Worm (Caenorhabditis elegans) whole organism, L2 larva: ENCODE data around the gene Y53F4B.24.
A peak's percentile ranks its signal among the peaks of the same experiment; 100 is the strongest.

Source experiments
- C34F6.9 ChIP-seq: fragments of 150-350 bp; optimal IDR thresholded peaks from 2 replicates; lab custom pipeline; 2014; ENCODE audit warnings: missing biosample characterization, missing genetic modification characterization
- R02D3.7 ChIP-seq: fragments of 150-350 bp; optimal IDR thresholded peaks from 2 replicates; lab custom pipeline; 2014; ENCODE audit warnings: missing biosample characterization, missing genetic modification characterization
- Y55F3AM.14 ChIP-seq: fragments of 200-800 bp; sonication (Bioruptor generic); optimal IDR thresholded peaks from 2 replicates; lab custom pipeline; 2018; ENCODE audit warnings: mild to moderate bottlenecking, missing genetic modification characterization, missing compliant biosample characterization
- ZK546.5 ChIP-seq: sonication (generic microtip); optimal IDR thresholded peaks from 2 replicates; lab custom pipeline; 2017; ENCODE audit warnings: missing biosample characterization, missing genetic modification characterization
- alr-1 ChIP-seq: fragments of 150-350 bp; optimal IDR thresholded peaks from 2 replicates; lab custom pipeline; 2014; ENCODE audit warnings: missing biosample characterization, missing genetic modification characterization
- aly-2 ChIP-seq: fragments of 150-350 bp; optimal IDR thresholded peaks from 2 replicates; lab custom pipeline; 2014; ENCODE audit warnings: missing biosample characterization, missing genetic modification characterization
- ama-1 ChIP-seq: fragments of 150-350 bp; optimal IDR thresholded peaks from 2 replicates; lab custom pipeline; 2018; ENCODE audit warnings: inconsistent platforms
- blmp-1 ChIP-seq: sonication (generic microtip); optimal IDR thresholded peaks from 2 replicates; lab custom pipeline; 2017; ENCODE audit warnings: missing genetic modification characterization, mild to moderate bottlenecking, missing compliant biosample characterization, antibody characterized with exemption, moderate library complexity; ENCODE audit not compliant: insufficient read depth
- ceh-16 ChIP-seq: fragments of 150-350 bp; optimal IDR thresholded peaks from 2 replicates; lab custom pipeline; 2014; ENCODE audit warnings: missing biosample characterization, missing genetic modification characterization
- ceh-82 ChIP-seq: fragments of 150-350 bp; optimal IDR thresholded peaks from 2 replicates; lab custom pipeline; 2014; ENCODE audit warnings: missing biosample characterization, missing genetic modification characterization
- crh-2 ChIP-seq: sonication (generic microtip); optimal IDR thresholded peaks from 2 replicates; lab custom pipeline; 2017; ENCODE audit warnings: missing biosample characterization, missing genetic modification characterization
- dmd-4 ChIP-seq: sonication (generic microtip); optimal IDR thresholded peaks from 2 replicates; lab custom pipeline; 2017; ENCODE audit warnings: missing biosample characterization, missing genetic modification characterization
- egl-27 ChIP-seq: sonication (generic microtip); optimal IDR thresholded peaks from 3 replicates; lab custom pipeline; 2017; ENCODE audit warnings: missing biosample characterization, missing genetic modification reagents, missing genetic modification characterization
- elt-1 ChIP-seq: fragments of 150-350 bp; optimal IDR thresholded peaks from 2 replicates; lab custom pipeline; 2014; ENCODE audit warnings: missing biosample characterization, missing genetic modification characterization
- elt-3 ChIP-seq: sonication (generic microtip); optimal IDR thresholded peaks from 2 replicates; lab custom pipeline; 2017; ENCODE audit warnings: missing biosample characterization, missing genetic modification characterization
- fos-1 ChIP-seq: fragments of 150-350 bp; optimal IDR thresholded peaks from 2 replicates; lab custom pipeline; 2014; ENCODE audit warnings: missing biosample characterization, missing genetic modification characterization
- gmeb-1 ChIP-seq: fragments of 150-350 bp; optimal IDR thresholded peaks from 2 replicates; lab custom pipeline; 2014; ENCODE audit warnings: missing biosample characterization, missing genetic modification characterization
- lin-13 ChIP-seq: fragments of 150-350 bp; optimal IDR thresholded peaks from 2 replicates; lab custom pipeline; 2014; ENCODE audit warnings: missing biosample characterization, missing genetic modification reagents, missing genetic modification characterization
- lin-39 ChIP-seq: fragments of 150-350 bp; optimal IDR thresholded peaks from 2 replicates; lab custom pipeline; 2014; ENCODE audit warnings: missing biosample characterization, missing genetic modification reagents, missing genetic modification characterization
- lsy-2 ChIP-seq, 2 experiments: fragments of 150-350 bp in 1 of 2; sonication (generic microtip) in 1 of 2; optimal IDR thresholded peaks; 2 replicates each; lab custom pipeline; 2014 to 2017; ENCODE audit warnings: missing biosample characterization in 2 of 2, missing genetic modification characterization in 2 of 2
- mab-5 ChIP-seq: fragments of 150-350 bp; optimal IDR thresholded peaks from 2 replicates; lab custom pipeline; 2014; ENCODE audit warnings: missing biosample characterization, missing genetic modification characterization
- mbf-1 ChIP-seq: sonication (generic microtip); optimal IDR thresholded peaks from 2 replicates; lab custom pipeline; 2017; ENCODE audit warnings: missing biosample characterization, missing genetic modification characterization
- nhr-10 ChIP-seq: sonication (generic microtip); optimal IDR thresholded peaks from 2 replicates; lab custom pipeline; 2017; ENCODE audit warnings: missing biosample characterization, missing genetic modification characterization
- nhr-12 ChIP-seq: fragments of 150-350 bp; optimal IDR thresholded peaks from 2 replicates; lab custom pipeline; 2014; ENCODE audit warnings: missing biosample characterization, missing genetic modification characterization
- nhr-129 ChIP-seq: fragments of 150-350 bp; optimal IDR thresholded peaks from 2 replicates; lab custom pipeline; 2014; ENCODE audit warnings: missing biosample characterization, missing genetic modification characterization
- nhr-21 ChIP-seq: fragments of 150-350 bp; optimal IDR thresholded peaks from 2 replicates; lab custom pipeline; 2014; ENCODE audit warnings: missing biosample characterization, missing genetic modification characterization
- nhr-23 ChIP-seq: fragments of 150-350 bp; optimal IDR thresholded peaks from 2 replicates; lab custom pipeline; 2014; ENCODE audit warnings: missing biosample characterization, missing genetic modification reagents, missing genetic modification characterization
- nhr-237 ChIP-seq: fragments of 150-350 bp; optimal IDR thresholded peaks from 2 replicates; lab custom pipeline; 2014; ENCODE audit warnings: missing biosample characterization, missing genetic modification characterization
- nhr-25 ChIP-seq: fragments of 150-350 bp; sonication (generic microtip); optimal IDR thresholded peaks from 3 replicates; lab custom pipeline; 2014; ENCODE audit warnings: missing biosample characterization, missing genetic modification characterization
- nhr-6 ChIP-seq: fragments of 150-350 bp; optimal IDR thresholded peaks from 2 replicates; lab custom pipeline; 2014; ENCODE audit warnings: missing biosample characterization, missing genetic modification characterization
- nhr-77 ChIP-seq: fragments of 150-350 bp; optimal IDR thresholded peaks from 2 replicates; lab custom pipeline; 2014; ENCODE audit warnings: missing biosample characterization, missing genetic modification characterization
- sem-4 ChIP-seq: fragments of 150-350 bp; optimal IDR thresholded peaks from 2 replicates; lab custom pipeline; 2014; ENCODE audit warnings: missing biosample characterization, missing genetic modification reagents, missing genetic modification characterization
- skn-1 ChIP-seq: sonication (generic microtip); optimal IDR thresholded peaks from 2 replicates; lab custom pipeline; 2017; ENCODE audit warnings: missing biosample characterization, missing genetic modification characterization
- sma-3 ChIP-seq: sonication (generic microtip); optimal IDR thresholded peaks from 2 replicates; lab custom pipeline; 2016; ENCODE audit warnings: missing genetic modification reagents, missing genetic modification characterization, missing compliant biosample characterization
- sma-9 ChIP-seq, 2 experiments: fragments of 150-350 bp in 1 of 2; sonication (generic microtip) in 1 of 2; optimal IDR thresholded peaks; 2 replicates each; lab custom pipeline; 2014 to 2016; ENCODE audit warnings: missing genetic modification characterization in 2 of 2, mild to moderate bottlenecking in 1 of 2, missing biosample characterization in 1 of 2, missing compliant biosample characterization in 1 of 2, missing genetic modification reagents in 1 of 2, moderate library complexity in 1 of 2
- snpc-4 ChIP-seq: fragments of 150-350 bp; optimal IDR thresholded peaks from 2 replicates; lab custom pipeline; 2014; ENCODE audit warnings: missing biosample characterization, missing genetic modification characterization
- unc-39 ChIP-seq: fragments of 150-350 bp; optimal IDR thresholded peaks from 2 replicates; lab custom pipeline; 2014; ENCODE audit warnings: missing biosample characterization, missing genetic modification characterization
- unc-55 ChIP-seq: fragments of 150-350 bp; sonication (generic microtip); optimal IDR thresholded peaks from 3 replicates; lab custom pipeline; 2014; ENCODE audit warnings: missing biosample characterization, missing genetic modification reagents, missing genetic modification characterization
- unc-62 ChIP-seq: fragments of 150-350 bp; optimal IDR thresholded peaks from 2 replicates; lab custom pipeline; 2014; ENCODE audit warnings: missing biosample characterization, missing genetic modification reagents, missing genetic modification characterization
- ztf-4 ChIP-seq: fragments of 150-350 bp; optimal IDR thresholded peaks from 2 replicates; lab custom pipeline; 2014; ENCODE audit warnings: missing biosample characterization, missing genetic modification characterization

Gene Y53F4B.24

ce11 chrII:15111352-15111751 lies 22.9 kb downstream of the Y53F4B.24 start:
- TF ChIP-seq ceh-82 (tag; lab: Kevin White, UChicago) (no peak), elt-3 (tag; lab: Kevin White, UChicago) (no peak), fos-1 (tag; lab: Kevin White, UChicago) (peak; percentile 65), nhr-129 (tag; lab: Kevin White, UChicago) (peak; percentile 22), sma-3 (GFP tag; lab: Kevin White, UChicago) (no peak), nhr-6 (tag; lab: Kevin White, UChicago) (no peak), snpc-4 (tag; lab: Kevin White, UChicago) (no peak), blmp-1 (tag; lab: Kevin White, UChicago) (peak; percentile 37), crh-2 (tag; lab: Kevin White, UChicago) (peak; percentile 53), gmeb-1 (tag; lab: Kevin White, UChicago) (peak; percentile 4), unc-39 (tag; lab: Kevin White, UChicago) (no peak)
- TF ChIP-seq, all 48 proteins: peak for 5

DNA sequence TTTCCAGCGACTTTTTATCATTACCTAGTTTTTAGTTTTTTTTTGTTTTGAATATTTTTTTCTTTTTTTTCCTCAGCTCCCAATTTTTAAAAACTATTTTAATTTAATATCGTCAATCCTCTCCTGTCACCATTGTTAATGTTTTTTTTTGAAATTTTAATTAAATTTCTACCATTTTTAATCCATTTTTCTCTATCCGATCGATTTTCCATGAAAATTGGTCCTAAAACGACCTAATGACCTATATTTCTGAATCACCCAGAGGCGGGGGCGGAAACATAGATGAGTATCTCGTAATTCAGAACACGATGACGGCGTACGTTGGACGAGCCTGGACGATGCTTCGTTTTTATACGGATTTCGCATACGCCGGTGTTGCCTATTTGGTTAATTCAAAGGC lies 24.4 kb downstream of the Y53F4B.24 start, which contains the start of gene Y53F4B.39:
Gene Y53F4B.39 (plus strand): TSS at position 301 of the 400 bp plus-strand sequence.
- TF ChIP-seq mab-5 (tag; lab: Kevin White, UChicago) = no peak
- no peak for TF ChIP-seq alr-1 (tag; lab: Kevin White, UChicago)
- TF ChIP-seq nhr-77 (tag; lab: Kevin White, UChicago) = no peak
- TF ChIP-seq egl-27 = no peak
- TF ChIP-seq unc-55 (GFP tag; lab: Kevin White, UChicago) = no peak
- no peak for TF ChIP-seq ZK546.5 (tag; lab: Kevin White, UChicago)
- TF ChIP-seq nhr-10 (tag; lab: Kevin White, UChicago) = no peak
- TF ChIP-seq nhr-237 (tag; lab: Kevin White, UChicago) = no peak
- no peak for TF ChIP-seq nhr-23 (tag; lab: Kevin White, UChicago)
- TF ChIP-seq nhr-12 = no peak
- TF ChIP-seq snpc-4 (tag; lab: Kevin White, UChicago) = no peak
- no peak for TF ChIP-seq sma-3 (GFP tag; lab: Kevin White, UChicago)
- no peak for TF ChIP-seq mbf-1 (tag; lab: Kevin White, UChicago)
- TF ChIP-seq nhr-25 = no peak
- TF ChIP-seq sma-9 (GFP tag; optimal IDR thresholded peaks at IDR 0.05; lab: Kevin White, UChicago) = no peak
- TF ChIP-seq sma-9 (tag; optimal IDR thresholded peaks at IDR 0.05; lab: Kevin White, UChicago) = no peak
- TF ChIP-seq gmeb-1 (tag; lab: Kevin White, UChicago) = no peak
- TF ChIP-seq, all 48 proteins: peak for 0

DNA sequence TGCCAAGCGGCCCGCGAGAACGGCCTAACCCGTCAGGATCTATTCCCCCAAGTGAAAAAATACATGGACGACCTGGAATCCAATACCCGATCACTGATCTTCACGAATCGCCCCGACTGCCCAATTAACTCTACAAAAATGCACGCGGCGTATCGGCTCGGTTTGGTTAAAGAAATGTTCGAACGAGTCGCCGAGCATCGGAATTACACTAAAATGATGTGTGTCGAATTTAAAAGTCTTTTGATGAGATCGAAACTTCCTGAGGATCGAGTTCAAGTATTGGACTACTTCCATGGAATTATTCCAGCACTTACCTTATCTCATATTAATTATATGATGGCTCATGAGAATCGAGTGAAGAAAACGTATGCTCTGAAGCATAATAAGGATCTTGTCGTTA lies 27.0 kb downstream of the Y53F4B.24 start:
- no peak for TF ChIP-seq C34F6.9 (tag; lab: Kevin White, UChicago)
- no peak for TF ChIP-seq unc-55 (GFP tag; lab: Kevin White, UChicago)
- TF ChIP-seq skn-1 (tag; lab: Kevin White, UChicago) = no peak
- no peak for TF ChIP-seq unc-62 (GFP tag; lab: Kevin White, UChicago)
- TF ChIP-seq blmp-1 (tag; lab: Kevin White, UChicago) = no peak
- no peak for TF ChIP-seq lin-13 (GFP tag; lab: Kevin White, UChicago)
- no peak for TF ChIP-seq nhr-6 (tag; lab: Kevin White, UChicago)
- no peak for TF ChIP-seq elt-1
- TF ChIP-seq ceh-16 (tag; lab: Kevin White, UChicago) = no peak
- TF ChIP-seq aly-2 (tag; lab: Kevin White, UChicago) = no peak
- TF ChIP-seq lsy-2 (tag; optimal IDR thresholded peaks at IDR 0.05; lab: Kevin White, UChicago) = no peak
- TF ChIP-seq sem-4 = no peak
- no peak for TF ChIP-seq ztf-4 (tag; lab: Kevin White, UChicago)
- TF ChIP-seq nhr-25 = no peak
- TF ChIP-seq crh-2 (tag; lab: Kevin White, UChicago) = no peak
- TF ChIP-seq R02D3.7 = no peak
- TF ChIP-seq, all 48 proteins: peak for 0

DNA sequence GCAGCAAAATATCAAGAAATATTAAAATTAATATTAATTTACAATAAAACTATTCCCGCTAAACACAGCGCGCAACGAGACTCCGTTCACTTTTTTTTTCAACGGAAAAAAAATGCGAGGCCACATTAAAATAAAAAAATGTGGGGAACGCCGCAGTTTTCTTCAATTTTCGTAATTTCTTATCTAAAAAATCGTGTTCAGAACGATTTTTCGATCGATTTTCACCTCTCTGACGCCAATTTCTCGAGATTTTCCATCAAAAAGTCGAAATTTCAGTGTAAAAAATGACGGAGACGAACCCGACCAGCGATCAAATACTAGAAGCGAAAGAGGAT lies 44.4 kb downstream of the Y53F4B.24 start, which contains the start of gene Y53F4B.21:
Gene Y53F4B.21 (plus strand): TSS at position 285 of the 335 bp plus-strand sequence.
- TF ChIP-seq nhr-21 (tag; lab: Kevin White, UChicago) (no peak), nhr-25 (no peak), sem-4 (no peak), ceh-82 (tag; lab: Kevin White, UChicago) (no peak), ama-1 (no peak), unc-55 (GFP tag; lab: Kevin White, UChicago) (no peak), dmd-4 (tag; lab: Kevin White, UChicago) (no peak), elt-1 (no peak), nhr-10 (tag; lab: Kevin White, UChicago) (no peak), nhr-23 (tag; lab: Kevin White, UChicago) (no peak), Y55F3AM.14 (GFP tag; lab: Kevin White, UChicago) (no peak), alr-1 (tag; lab: Kevin White, UChicago) (no peak), elt-3 (tag; lab: Kevin White, UChicago) (no peak), nhr-12 (no peak), lin-39 (tag; lab: Kevin White, UChicago) (no peak), nhr-6 (tag; lab: Kevin White, UChicago) (no peak), skn-1 (tag; lab: Kevin White, UChicago) (no peak)
